Fruit fly (Drosophila melanogaster): Measurements from ENCODE around the gene CG5026.

Gene CG5026

DNA sequence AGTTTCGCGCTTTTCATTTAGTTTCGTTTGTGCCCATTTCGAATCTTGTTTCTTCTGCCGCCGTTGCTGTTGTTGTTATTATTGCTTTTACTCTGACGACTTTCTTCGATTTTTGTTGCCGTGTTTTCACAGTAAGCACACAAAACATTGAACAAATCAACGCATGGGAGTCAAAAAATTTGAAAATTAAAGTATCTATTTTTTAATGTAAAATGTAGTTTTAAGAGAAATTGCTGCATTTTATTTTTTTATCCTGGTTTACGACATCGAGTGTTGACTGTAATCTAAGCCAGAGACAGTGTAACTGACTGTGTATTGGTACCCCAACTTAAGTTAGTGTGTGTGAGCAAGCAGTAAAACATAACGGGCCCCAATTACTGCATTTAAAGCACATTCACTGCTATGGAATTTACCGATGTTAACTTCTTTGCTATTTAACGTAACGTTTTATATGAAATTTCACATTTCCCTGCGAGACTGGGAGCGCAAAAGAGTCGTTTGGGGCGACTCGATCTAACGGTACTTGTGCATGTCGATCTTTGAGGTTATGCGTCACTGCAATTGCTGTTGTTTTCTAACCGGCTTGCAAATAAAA is 27.9 kb downstream of the CG5026 start (continued):
- TF ChIP-seq tin (GFP tag; optimal IDR thresholded peaks at IDR 0.05), result peak; percentile 53
- TF ChIP-seq otp (GFP tag; IDR thresholded peaks at IDR 0.05), result 0 out of 3 replicates have a peak, but pooled peaks have one; percentile 57
- no peak for TF ChIP-seq CG17186 (GFP tag; optimal IDR thresholded peaks at IDR 0.05)
- peak; percentile 18 for TF ChIP-seq Fer1 (GFP tag; optimal IDR thresholded peaks at IDR 0.05)
- no peak for TF ChIP-seq NC2α (GFP tag; optimal IDR thresholded peaks at IDR 0.05)
- TF ChIP-seq Stat92E (GFP tag; optimal IDR thresholded peaks at IDR 0.05), result no peak
- TF ChIP-seq CG9817 (tag; optimal IDR thresholded peaks at IDR 0.05), result no peak
- peak; percentile 10 for TF ChIP-seq maf-S (GFP tag; optimal IDR thresholded peaks at IDR 0.05)
- no peak for TF ChIP-seq Taf1 (GFP tag; IDR thresholded peaks at IDR 0.05)
- TF ChIP-seq CG2202 (tag; optimal IDR thresholded peaks at IDR 0.05), result peak; percentile 10
- TF ChIP-seq cato (GFP tag; optimal IDR thresholded peaks at IDR 0.05; ENCODE audit: borderline replicate concordance), result peak; percentile 24
- peak; percentile 44 for TF ChIP-seq trem (tag; optimal IDR thresholded peaks at IDR 0.05)
- TF ChIP-seq onecut (GFP tag; IDR thresholded peaks at IDR 0.05), result no peak
- no peak for TF ChIP-seq CG4730 (GFP tag; IDR thresholded peaks at IDR 0.05)
- no peak for TF ChIP-seq CG16779 (GFP tag; IDR thresholded peaks at IDR 0.05)
- no peak for TF ChIP-seq CG15269 (tag; optimal IDR thresholded peaks at IDR 0.05)
- peak; percentile 75 for TF ChIP-seq CG17612 (GFP tag; IDR thresholded peaks at IDR 0.05)
- peak; percentile 72 for TF ChIP-seq HLH3B (GFP tag; IDR thresholded peaks at IDR 0.05)
- TF ChIP-seq shn (GFP tag; optimal IDR thresholded peaks at IDR 0.05), result no peak
- peak; percentile 40 for TF ChIP-seq Fer3 (tag; optimal IDR thresholded peaks at IDR 0.05)
- no peak for TF ChIP-seq CG8478 (optimal IDR thresholded peaks at IDR 0.05)
- TF ChIP-seq Oaz (GFP tag; IDR thresholded peaks at IDR 0.05), result no peak
- peak; percentile 64 for TF ChIP-seq unpg (GFP tag; optimal IDR thresholded peaks at IDR 0.05)
- peak; percentile 67 for TF ChIP-seq Ada2b (GFP tag; IDR thresholded peaks at IDR 0.05)
- no peak for TF ChIP-seq yki (optimal IDR thresholded peaks at IDR 0.05)
- TF ChIP-seq CG4854 (GFP tag; optimal IDR thresholded peaks at IDR 0.05), result no peak
- TF ChIP-seq dm (GFP tag; optimal IDR thresholded peaks at IDR 0.05), result peak; percentile 10
- peak; percentile 66 for TF ChIP-seq slbo (GFP tag; IDR thresholded peaks at IDR 0.05)
- no peak for TF ChIP-seq CG10565 (GFP tag; optimal IDR thresholded peaks at IDR 0.05)
- TF ChIP-seq CoRest (tag; optimal IDR thresholded peaks at IDR 0.05), result no peak
- no peak for TF ChIP-seq Kr (GFP tag; optimal IDR thresholded peaks at IDR 0.05)
- no peak for TF ChIP-seq vnd (GFP tag; IDR thresholded peaks at IDR 0.05; ENCODE audit: partially characterized antibody)
- no peak for TF ChIP-seq HLHmδ (GFP tag; optimal IDR thresholded peaks at IDR 0.05)
- TF ChIP-seq CG2116 (GFP tag; optimal IDR thresholded peaks at IDR 0.05), result no peak
- peak; percentile 19 for TF ChIP-seq D19B (GFP tag; optimal IDR thresholded peaks at IDR 0.05)
- peak; percentile 65 for TF ChIP-seq CG16815 (GFP tag; optimal IDR thresholded peaks at IDR 0.05)
- peak; percentile 54; the same call in 2 of the 3 replicates for TF ChIP-seq dysf (GFP tag; IDR thresholded peaks at IDR 0.05)
- TF ChIP-seq Neu2 (GFP tag; optimal IDR thresholded peaks at IDR 0.05; ENCODE audit: borderline replicate concordance), result no peak
- TF ChIP-seq CG5180 (GFP tag; optimal IDR thresholded peaks at IDR 0.05), result no peak
- peak; percentile 61 for TF ChIP-seq dmrt11E (tag; optimal IDR thresholded peaks at IDR 0.05)
- TF ChIP-seq CG11456 (GFP tag; IDR thresholded peaks at IDR 0.05), result peak; percentile 67; the same call in 2 of the 3 replicates
- peak; percentile 73 for TF ChIP-seq CG1603 (tag; optimal IDR thresholded peaks at IDR 0.05)
- TF ChIP-seq sisA (GFP tag; IDR thresholded peaks at IDR 0.05), result peak; percentile 79
- no peak for TF ChIP-seq GATAe (GFP tag; conservative IDR thresholded peaks at IDR 0.05)
- TF ChIP-seq pnt (GFP tag; optimal IDR thresholded peaks at IDR 0.05), result peak; percentile 24
- TF ChIP-seq CG2199 (GFP tag; IDR thresholded peaks at IDR 0.05), result 0 out of 3 replicates have a peak, but pooled peaks have one; percentile 42
- TF ChIP-seq Fer2 (tag; optimal IDR thresholded peaks at IDR 0.05), result no peak
- TF ChIP-seq zen (tag; optimal IDR thresholded peaks at IDR 0.05), result peak; percentile 8
- no peak for TF ChIP-seq btn (GFP tag; optimal IDR thresholded peaks at IDR 0.05)
- no peak for TF ChIP-seq h (optimal IDR thresholded peaks at IDR 0.05)
- no peak for TF ChIP-seq CG8388 (GFP tag; optimal IDR thresholded peaks at IDR 0.05)
